Worm (Caenorhabditis elegans) whole organism, late embryonic: ENCODE results near the gene F11G11.5.

Experiments
- C38D4.7 ChIP-seq: fragments of 200-800 bp; sonication (Bioruptor generic); optimal IDR thresholded peaks from 2 replicates; lab custom pipeline; 2018; ENCODE audit warnings: mild to moderate bottlenecking, missing genetic modification characterization, moderate library complexity, missing compliant biosample characterization
- ceh-19 ChIP-seq: fragments of 200-800 bp; sonication (Bioruptor generic); optimal IDR thresholded peaks from 2 replicates; lab custom pipeline; 2018; ENCODE audit warnings: mild to moderate bottlenecking, missing genetic modification characterization, missing compliant biosample characterization
- nhr-232 ChIP-seq: sonication (generic microtip); optimal IDR thresholded peaks from 2 replicates; lab custom pipeline; 2016; ENCODE audit warnings: missing genetic modification characterization, missing compliant biosample characterization
- pag-3 ChIP-seq: sonication (generic microtip); optimal IDR thresholded peaks from 2 replicates; lab custom pipeline; 2016; ENCODE audit warnings: missing compliant biosample characterization, missing genetic modification characterization, borderline replicate concordance

ce11 chrII:4821739-4822138 is 36.0 kb upstream of the F11G11.5 start, which contains the start of gene lact-5:
- no peak for TF ChIP-seq C38D4.7 (GFP tag; lab: Kevin White, UChicago)
- TF ChIP-seq pag-3 (tag; lab: Kevin White, UChicago), result no peak
- no peak for TF ChIP-seq ceh-19
- TF ChIP-seq nhr-232 (tag; lab: Kevin White, UChicago), result no peak
